Fruit fly (Drosophila melanogaster) whole organism, embryonic: ENCODE results near the gene Pink1.

ENCODE experiments used
- Ada2b ChIP-seq: fragments of 200-800 bp; sonication (Bioruptor generic); IDR thresholded peaks from 2 replicates; pipeline ENCODE4 v1.3.6; 2022; ENCODE audit warnings: missing biosample characterization, missing genetic modification characterization
- CG11695 ChIP-seq: fragments of 200-800 bp; sonication (Bioruptor generic); IDR thresholded peaks from 3 replicates; pipeline ENCODE4 v1.3.6; 2022; ENCODE audit warnings: missing biosample characterization, missing genetic modification characterization
- CG12104 ChIP-seq: fragments of 200-800 bp; sonication (Bioruptor generic); optimal IDR thresholded peaks from 3 replicates; lab custom pipeline; 2016; ENCODE audit warnings: missing biosample characterization, missing genetic modification characterization
- CG13894 ChIP-seq: fragments of 200-800 bp; sonication (Bioruptor generic); optimal IDR thresholded peaks from 3 replicates; lab custom pipeline; 2018; ENCODE audit warnings: missing biosample characterization, mild to moderate bottlenecking, missing genetic modification characterization, moderate library complexity
- CG1529 ChIP-seq: fragments of 200-800 bp; sonication (Bioruptor generic); optimal IDR thresholded peaks from 3 replicates; lab custom pipeline; 2018; ENCODE audit warnings: missing biosample characterization, missing genetic modification characterization
- CG1602 ChIP-seq: fragments of 200-800 bp; sonication (Bioruptor generic); optimal IDR thresholded peaks from 3 replicates; lab custom pipeline; 2016; ENCODE audit warnings: missing biosample characterization, missing genetic modification characterization
- CG1647 ChIP-seq: fragments of 200-800 bp; sonication (Bioruptor generic); optimal IDR thresholded peaks from 3 replicates; lab custom pipeline; 2016; ENCODE audit warnings: missing biosample characterization, missing genetic modification characterization
- CG17361 ChIP-seq: fragments of 200-800 bp; sonication (Bioruptor generic); IDR thresholded peaks from 3 replicates; pipeline ENCODE4 v1.3.6; 2022; ENCODE audit warnings: missing biosample characterization, missing genetic modification characterization
- CG2875 ChIP-seq: fragments of 200-800 bp; sonication (Bioruptor generic); optimal IDR thresholded peaks from 2 replicates; lab custom pipeline; 2017; ENCODE audit warnings: missing biosample characterization, mild to moderate bottlenecking, missing genetic modification characterization, missing genetic modification reagents
- CG32767 ChIP-seq: fragments of 200-800 bp; sonication (Bioruptor generic); IDR thresholded peaks from 2 replicates; pipeline ENCODE4 v1.3.6; 2022; ENCODE audit warnings: missing biosample characterization, missing genetic modification characterization
- CG32772 ChIP-seq: fragments of 200-800 bp; sonication (Bioruptor generic); IDR thresholded peaks from 2 replicates; pipeline ENCODE4 v1.3.6; 2022; ENCODE audit warnings: missing biosample characterization, missing genetic modification characterization
- CG5953 ChIP-seq: fragments of 200-800 bp; sonication (Bioruptor generic); IDR thresholded peaks from 2 replicates; pipeline ENCODE4 v1.3.6; 2022; ENCODE audit warnings: missing biosample characterization, missing genetic modification characterization
- CG7372 ChIP-seq: fragments of 200-800 bp; sonication (Bioruptor generic); IDR thresholded peaks from 2 replicates; pipeline ENCODE4 v1.3.6; 2022; ENCODE audit warnings: missing biosample characterization, missing genetic modification characterization
- CG7556 ChIP-seq: fragments of 200-800 bp; sonication (Bioruptor generic); optimal IDR thresholded peaks from 2 replicates; lab custom pipeline; 2017; ENCODE audit warnings: missing biosample characterization, mild to moderate bottlenecking, missing genetic modification characterization
- CG8290 ChIP-seq, 3 experiments: fragments of 200-800 bp; sonication (Bioruptor generic); optimal IDR thresholded peaks; 2 replicates each; lab custom pipeline; 2016 to 2019; ENCODE audit warnings: missing biosample characterization in 3 of 3, missing genetic modification characterization in 3 of 3, mild to moderate bottlenecking in 2 of 3, moderate library complexity in 1 of 3
- CG8359 ChIP-seq: fragments of 200-800 bp; sonication (Bioruptor generic); optimal IDR thresholded peaks from 2 replicates; lab custom pipeline; 2017; ENCODE audit warnings: missing biosample characterization, mild to moderate bottlenecking, missing genetic modification characterization, borderline replicate concordance
- CG8388 ChIP-seq: fragments of 200-800 bp; sonication (Bioruptor generic); optimal IDR thresholded peaks from 2 replicates; lab custom pipeline; 2019; ENCODE audit warnings: missing biosample characterization, mild to moderate bottlenecking, missing genetic modification characterization, moderate library complexity
- CG8924 ChIP-seq: fragments of 200-800 bp; optimal IDR thresholded peaks from 3 replicates; lab custom pipeline; 2019; ENCODE audit warnings: missing biosample characterization, mild to moderate bottlenecking, missing genetic modification characterization, moderate library complexity
- CG9727 ChIP-seq: fragments of 200-800 bp; sonication (Bioruptor generic); optimal IDR thresholded peaks from 3 replicates; lab custom pipeline; 2017; ENCODE audit warnings: missing biosample characterization, mild to moderate bottlenecking, missing genetic modification characterization
- CHES-1-like ChIP-seq: fragments of 200-800 bp; sonication (Bioruptor generic); optimal IDR thresholded peaks from 2 replicates; lab custom pipeline; 2016; ENCODE audit warnings: missing biosample characterization, missing genetic modification characterization
- CkIIα-i1 ChIP-seq: fragments of 200-800 bp; sonication (Bioruptor generic); IDR thresholded peaks from 2 replicates; pipeline ENCODE4 v1.3.6; 2022; ENCODE audit warnings: missing biosample characterization, missing genetic modification characterization
- D ChIP-seq, 2 experiments: fragments of 200-800 bp in 1 of 2; fragments of >200 bp in 1 of 2; sonication (Bioruptor generic) in 1 of 2; optimal IDR thresholded peaks; 2 replicates in 1 of 2; 3 replicates in 1 of 2; lab custom pipeline; 2017; ENCODE audit warnings: mild to moderate bottlenecking in 1 of 2, missing biosample characterization in 1 of 2, missing genetic modification characterization in 1 of 2, missing genetic modification reagents in 1 of 2
- Dp ChIP-seq: fragments of 200-800 bp; sonication (Bioruptor generic); optimal IDR thresholded peaks from 2 replicates; lab custom pipeline; 2018; ENCODE audit warnings: missing biosample characterization, mild to moderate bottlenecking, missing genetic modification characterization, moderate library complexity
- HLH4C ChIP-seq: fragments of 200-800 bp; sonication (Bioruptor generic); IDR thresholded peaks from 3 replicates; pipeline ENCODE4 v1.3.6; 2022; ENCODE audit warnings: missing biosample characterization, missing genetic modification characterization; ENCODE audit not compliant: partially characterized antibody
- HLH54F ChIP-seq: fragments of 200-800 bp; sonication (Bioruptor generic); optimal IDR thresholded peaks from 3 replicates; lab custom pipeline; 2016; ENCODE audit warnings: missing biosample characterization, missing genetic modification characterization
- Hr3 ChIP-seq: fragments of 200-800 bp; sonication (Bioruptor generic); optimal IDR thresholded peaks from 3 replicates; lab custom pipeline; 2016; ENCODE audit warnings: missing biosample characterization, missing genetic modification characterization
- Hsf ChIP-seq: fragments of 200-800 bp; sonication (Bioruptor generic); optimal IDR thresholded peaks from 3 replicates; lab custom pipeline; 2016; ENCODE audit warnings: missing biosample characterization, missing genetic modification characterization
- Lhr ChIP-seq: fragments of 200-800 bp; sonication (Bioruptor generic); optimal IDR thresholded peaks from 3 replicates; lab custom pipeline; 2017; ENCODE audit warnings: mild to moderate bottlenecking, missing biosample characterization, missing genetic modification reagents, missing genetic modification characterization
- Max ChIP-seq: fragments of 200-800 bp; sonication (Bioruptor generic); optimal IDR thresholded peaks from 2 replicates; lab custom pipeline; 2016; ENCODE audit warnings: missing biosample characterization, mild to moderate bottlenecking, missing genetic modification characterization
- Med ChIP-seq: fragments of 200-800 bp; sonication (Bioruptor generic); peaks from one replicate; lab custom pipeline; 2016; ENCODE audit warnings: missing biosample characterization, missing genetic modification characterization, mild to moderate bottlenecking, inconsistent platforms, moderate library complexity
- NC2β ChIP-seq: fragments of 200-800 bp; sonication (Bioruptor generic); optimal IDR thresholded peaks from 2 replicates; lab custom pipeline; 2016; ENCODE audit warnings: missing biosample characterization, missing genetic modification characterization
- Neu2 ChIP-seq: fragments of 200-800 bp; sonication (Bioruptor generic); optimal IDR thresholded peaks from 3 replicates; lab custom pipeline; 2016; ENCODE audit warnings: missing biosample characterization, missing genetic modification characterization, borderline replicate concordance
- Nf-YB ChIP-seq: fragments of 200-800 bp; sonication (Bioruptor generic); optimal IDR thresholded peaks from 3 replicates; lab custom pipeline; 2019; ENCODE audit warnings: missing biosample characterization, mild to moderate bottlenecking, missing genetic modification characterization, moderate library complexity
- Poxn ChIP-seq: fragments of 200-800 bp; sonication (Bioruptor generic); IDR thresholded peaks from 2 replicates; pipeline ENCODE4 v1.3.6; 2022; ENCODE audit warnings: missing biosample characterization, missing genetic modification characterization
- Trl ChIP-seq, 3 experiments: fragments of >200 bp in 2 of 3; fragments of 200-800 bp in 1 of 3; sonication (Bioruptor generic) in 1 of 3; optimal IDR thresholded peaks; 2 replicates in 1 of 3; 3 replicates in 2 of 3; lab custom pipeline; 2016 to 2017; ENCODE audit warnings: missing biosample characterization in 1 of 3, missing genetic modification characterization in 1 of 3
- bbx ChIP-seq: fragments of 200-800 bp; sonication (Bioruptor generic); IDR thresholded peaks from 2 replicates; pipeline ENCODE4 v1.3.6; 2022; ENCODE audit warnings: missing biosample characterization, missing genetic modification characterization; ENCODE audit not compliant: partially characterized antibody
- chm ChIP-seq: fragments of 200-800 bp; sonication (Bioruptor generic); IDR thresholded peaks from 2 replicates; pipeline ENCODE4 v1.3.6; 2022; ENCODE audit warnings: missing biosample characterization, missing genetic modification characterization
- corto ChIP-seq: fragments of 200-800 bp; sonication (Bioruptor generic); optimal IDR thresholded peaks from 2 replicates; lab custom pipeline; 2016; ENCODE audit warnings: missing biosample characterization, mild to moderate bottlenecking, missing genetic modification characterization, moderate library complexity
- dimm ChIP-seq: fragments of 200-800 bp; sonication (Bioruptor generic); IDR thresholded peaks from 2 replicates; pipeline ENCODE4 v1.3.6; 2022; ENCODE audit warnings: missing biosample characterization, missing genetic modification characterization
- gsb-n ChIP-seq: fragments of 200-800 bp; sonication (Bioruptor generic); optimal IDR thresholded peaks from 3 replicates; lab custom pipeline; 2018; ENCODE audit warnings: missing biosample characterization, mild to moderate bottlenecking, missing genetic modification characterization
- gt ChIP-seq: fragments of 200-800 bp; sonication (Bioruptor generic); IDR thresholded peaks from 2 replicates; pipeline ENCODE4 v1.3.6; 2022; ENCODE audit warnings: missing biosample characterization, missing genetic modification characterization
- hbn ChIP-seq: fragments of 200-800 bp; sonication (Bioruptor generic); IDR thresholded peaks from 2 replicates; pipeline ENCODE4 v1.3.6; 2022; ENCODE audit warnings: missing biosample characterization, missing genetic modification characterization; ENCODE audit not compliant: partially characterized antibody
- insv ChIP-seq, 2 experiments: fragments of 200-800 bp; sonication (Bioruptor generic); optimal IDR thresholded peaks; 3 replicates each; lab custom pipeline; 2016 to 2018; ENCODE audit warnings: missing biosample characterization in 2 of 2, missing genetic modification characterization in 2 of 2
- inv ChIP-seq: fragments of 200-800 bp; sonication (Bioruptor generic); IDR thresholded peaks from 2 replicates; pipeline ENCODE4 v1.3.6; 2022; ENCODE audit warnings: missing biosample characterization, missing genetic modification characterization; ENCODE audit not compliant: partially characterized antibody
- kay ChIP-seq: fragments of 200-800 bp; sonication (Bioruptor generic); optimal IDR thresholded peaks from 2 replicates; lab custom pipeline; 2016; ENCODE audit warnings: missing biosample characterization, missing genetic modification characterization
- lab ChIP-seq: fragments of 200-800 bp; sonication (Bioruptor generic); optimal IDR thresholded peaks from 3 replicates; lab custom pipeline; 2017; ENCODE audit warnings: missing biosample characterization, missing genetic modification characterization, mild to moderate bottlenecking, moderate library complexity, missing genetic modification reagents
- org-1 ChIP-seq: fragments of 200-800 bp; sonication (Bioruptor generic); optimal IDR thresholded peaks from 2 replicates; lab custom pipeline; 2017; ENCODE audit warnings: missing biosample characterization, missing genetic modification characterization
- run ChIP-seq: fragments of 200-800 bp; sonication (Bioruptor generic); optimal IDR thresholded peaks from 3 replicates; lab custom pipeline; 2018; ENCODE audit warnings: missing biosample characterization, mild to moderate bottlenecking, missing genetic modification characterization

Gene Pink1

dm6 chrX:6677826-6678489, 5.6 kb upstream of the Pink1 start, which contains the start of gene Fum1 (continued):
- no peak for TF ChIP-seq Neu2 (GFP tag; lab: Kevin White, UChicago)
- peak; percentile 36 for TF ChIP-seq CHES-1-like
- no peak for TF ChIP-seq CG11695 (GFP tag; lab: Robert Waterston, UW)
- TF ChIP-seq Hsf (GFP tag; lab: Kevin White, UChicago), result no peak
- TF ChIP-seq Trl (optimal IDR thresholded peaks at IDR 0.05; lab: Kevin White, UChicago), result no peak
- peak; percentile 10 for TF ChIP-seq Trl (GFP tag; optimal IDR thresholded peaks at IDR 0.05; lab: Kevin White, UChicago)
- TF ChIP-seq NC2β (GFP tag; lab: Kevin White, UChicago), result no peak
- TF ChIP-seq CG8359 (GFP tag; lab: Kevin White, UChicago), result no peak
- TF ChIP-seq D (optimal IDR thresholded peaks at IDR 0.05; lab: Kevin White, UChicago), result no peak
- no peak for TF ChIP-seq D (GFP tag; optimal IDR thresholded peaks at IDR 0.05; lab: Kevin White, UChicago)
- TF ChIP-seq Max, result no peak
- no peak for TF ChIP-seq Hr3
- TF ChIP-seq CG7372 (GFP tag; lab: Robert Waterston, UW), result no peak
- TF ChIP-seq CG32767 (GFP tag; lab: Robert Waterston, UW), result no peak
- peak; percentile 85 for TF ChIP-seq hbn
- TF ChIP-seq inv (GFP tag; lab: Robert Waterston, UW), result peak; percentile 78
- TF ChIP-seq gt (GFP tag; lab: Robert Waterston, UW), result no peak
- TF ChIP-seq insv (GFP tag; optimal IDR thresholded peaks at IDR 0.05; lab: Kevin White, UChicago), result no peak
- TF ChIP-seq bbx (GFP tag; lab: Robert Waterston, UW), result peak; percentile 84
- no peak for TF ChIP-seq CG2875 (GFP tag; lab: Kevin White, UChicago)
- TF ChIP-seq CG32772 (GFP tag; lab: Robert Waterston, UW), result no peak
- no peak for TF ChIP-seq corto
- peak; percentile 19; the same call in 1 of the 3 replicates for TF ChIP-seq CG17361 (GFP tag; lab: Robert Waterston, UW)
- TF ChIP-seq CG8924 (tag; lab: Kevin White, UChicago), result peak; percentile 34
- no peak for TF ChIP-seq Poxn (GFP tag; lab: Robert Waterston, UW)
- TF ChIP-seq CG12104 (GFP tag; lab: Kevin White, UChicago), result no peak
- TF ChIP-seq lab (GFP tag; lab: Kevin White, UChicago), result no peak
- TF ChIP-seq org-1 (GFP tag; lab: Kevin White, UChicago), result no peak
- no peak for TF ChIP-seq run (tag; lab: Kevin White, UChicago)
- no peak for TF ChIP-seq gsb-n (tag; lab: Kevin White, UChicago)
- TF ChIP-seq chm, result no peak
- no peak for TF ChIP-seq CG1602 (GFP tag; lab: Kevin White, UChicago)
- TF ChIP-seq CG8388 (GFP tag; lab: Kevin White, UChicago), result no peak
- peak; percentile 92 for TF ChIP-seq HLH4C (GFP tag; lab: Robert Waterston, UW)
- no peak for TF ChIP-seq CG7556 (GFP tag; lab: Kevin White, UChicago)
- TF ChIP-seq dimm (GFP tag; lab: Robert Waterston, UW), result no peak
- TF ChIP-seq CG13894 (tag; lab: Kevin White, UChicago), result peak; percentile 40
- no peak for TF ChIP-seq CG9727 (GFP tag; lab: Kevin White, UChicago)
- TF ChIP-seq CG5953 (GFP tag; lab: Robert Waterston, UW), result no peak
- TF ChIP-seq Nf-YB, result no peak
- TF ChIP-seq CG1647 (GFP tag; lab: Kevin White, UChicago), result no peak
- TF ChIP-seq CkIIα-i1 (GFP tag; lab: Robert Waterston, UW), result no peak
- TF ChIP-seq Ada2b (GFP tag; lab: Robert Waterston, UW), result no peak
- TF ChIP-seq kay (GFP tag; lab: Kevin White, UChicago), result no peak
- TF ChIP-seq CG8290 (GFP tag; optimal IDR thresholded peaks at IDR 0.05; lab: Kevin White, UChicago), result peak; percentile 36
- TF ChIP-seq CG8290 (tag; optimal IDR thresholded peaks at IDR 0.05; lab: Kevin White, UChicago), result no peak
- TF ChIP-seq Med (GFP tag; lab: Kevin White, UChicago), result peak; percentile 45
- no peak for TF ChIP-seq CG1529 (GFP tag; lab: Kevin White, UChicago)
- TF ChIP-seq Dp, result peak; percentile 53
- TF ChIP-seq HLH54F (GFP tag; lab: Kevin White, UChicago), result no peak
- no peak for TF ChIP-seq Lhr
